Worm (Caenorhabditis elegans): ENCODE measurements around the gene nspg-10.

DNA sequence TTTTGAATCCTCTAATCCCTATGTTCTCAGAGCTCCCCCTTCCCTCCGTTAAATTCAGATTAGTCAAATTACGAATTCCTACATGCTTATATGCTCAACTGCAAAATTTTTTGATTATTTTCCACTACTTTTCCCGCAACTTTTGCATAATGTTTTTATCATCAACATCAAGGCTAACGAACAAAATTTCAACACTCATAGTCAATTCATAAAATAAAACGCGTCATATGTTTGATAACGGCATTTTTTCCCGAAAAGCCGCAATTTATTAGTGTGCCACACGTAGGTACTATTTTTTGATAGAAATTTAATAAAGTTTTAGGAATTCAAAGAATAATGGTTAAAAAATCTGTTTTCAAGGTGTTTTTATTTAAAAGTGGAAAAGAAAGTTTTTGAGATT lies 46.4 kb upstream of the nspg-10 start:
- TF ChIP-seq ama-1 (optimal IDR thresholded peaks at IDR 0.05) (no peak), nhr-77 (tag; optimal IDR thresholded peaks at IDR 0.05) (no peak)
